Fruit fly (Drosophila melanogaster): ENCODE results near the gene roq.

dm6 chr3L:16392874-16393273 is 14.5 kb upstream of the roq start:
- TF ChIP-seq Blimp-1 (GFP tag; optimal IDR thresholded peaks at IDR 0.05) (no peak), fd59A (GFP tag; optimal IDR thresholded peaks at IDR 0.05) (no peak), topi (GFP tag; optimal IDR thresholded peaks at IDR 0.05) (no peak)
